Worm (Caenorhabditis elegans) whole organism, young adult: Measurements from ENCODE around the gene F35F10.1.
A peak's percentile ranks its signal among the peaks of the same experiment; 100 is the strongest.

Experiments used
- B0035.1 ChIP-seq: sonication (generic microtip); optimal IDR thresholded peaks from 2 replicates; lab custom pipeline; 2016; ENCODE audit warnings: missing genetic modification characterization, mild to moderate bottlenecking, missing compliant biosample characterization, missing genotype, missing genetic modification reagents
- B0261.1 ChIP-seq: sonication (generic microtip); optimal IDR thresholded peaks from 2 replicates; lab custom pipeline; 2016; ENCODE audit warnings: mild to moderate bottlenecking, missing genetic modification characterization, moderate library complexity, missing compliant biosample characterization
- B0336.3 ChIP-seq: fragments of 200-800 bp; sonication (Bioruptor generic); IDR thresholded peaks from 2 replicates; pipeline ENCODE4 v1.3.6; 2022; ENCODE audit warnings: missing genetic modification characterization, missing compliant biosample characterization
- C17E4.6 ChIP-seq: fragments of 200-800 bp; sonication (Bioruptor generic); IDR thresholded peaks from 2 replicates; pipeline ENCODE4 v1.3.6; 2022; ENCODE audit warnings: missing genetic modification reagents, missing genetic modification characterization, missing compliant biosample characterization
- D2030.7 ChIP-seq: fragments of 200-800 bp; sonication (Bioruptor generic); IDR thresholded peaks from 2 replicates; pipeline ENCODE4 v1.3.6; 2022; ENCODE audit warnings: missing genetic modification reagents, missing genetic modification characterization, missing compliant biosample characterization
- F37B4.10 ChIP-seq: fragments of 200-800 bp; sonication (Bioruptor generic); IDR thresholded peaks from 2 replicates; pipeline ENCODE4 v1.3.6; 2022; ENCODE audit warnings: missing genetic modification characterization, missing compliant biosample characterization
- F39B2.1 ChIP-seq: fragments of 200-800 bp; sonication (Bioruptor generic); IDR thresholded peaks from 2 replicates; pipeline ENCODE4 v1.3.6; 2022; ENCODE audit warnings: missing genetic modification reagents, missing genetic modification characterization, missing compliant biosample characterization
- F55B11.4 ChIP-seq: sonication (generic microtip); optimal IDR thresholded peaks from 2 replicates; lab custom pipeline; 2016; ENCODE audit warnings: missing compliant biosample characterization, missing genetic modification characterization, borderline replicate concordance; ENCODE audit not compliant: insufficient read depth
- K11D2.4 ChIP-seq: fragments of 200-800 bp; sonication (Bioruptor generic); IDR thresholded peaks from 2 replicates; pipeline ENCODE4 v1.3.6; 2022; ENCODE audit warnings: missing genetic modification reagents, missing genetic modification characterization, missing compliant biosample characterization
- T26A5.8 ChIP-seq: sonication (generic microtip); optimal IDR thresholded peaks from 2 replicates; lab custom pipeline; 2016; ENCODE audit warnings: missing genetic modification characterization, missing compliant biosample characterization
- Y79H2A.3 ChIP-seq: fragments of 200-800 bp; sonication (Bioruptor generic); conservative IDR thresholded peaks from 2 replicates; pipeline ENCODE4 v1.3.6; 2022; ENCODE audit warnings: missing genetic modification reagents, missing genetic modification characterization, missing compliant biosample characterization
- akir-1 ChIP-seq: fragments of 200-800 bp; sonication (Bioruptor generic); optimal IDR thresholded peaks from 2 replicates; lab custom pipeline; 2018; ENCODE audit warnings: mild to moderate bottlenecking, missing genetic modification characterization, moderate library complexity, missing compliant biosample characterization
- ama-1 ChIP-seq, 3 experiments: fragments of 150-350 bp in 1 of 3; sonication (generic microtip) in 2 of 3; optimal IDR thresholded peaks; 2 replicates each; lab custom pipeline; 2014 to 2018; ENCODE audit warnings: missing biosample characterization in 2 of 3, missing genetic modification characterization in 2 of 3, missing genetic modification reagents in 2 of 3
- athp-1 ChIP-seq: sonication (generic microtip); optimal IDR thresholded peaks from 2 replicates; lab custom pipeline; 2017; ENCODE audit warnings: mild to moderate bottlenecking, missing genetic modification characterization, missing compliant biosample characterization
- attf-6 ChIP-seq: fragments of 200-800 bp; sonication (Bioruptor generic); IDR thresholded peaks from 2 replicates; pipeline ENCODE4 v1.3.6; 2022; ENCODE audit warnings: missing genetic modification reagents, missing genetic modification characterization, missing compliant biosample characterization
- cebp-2 ChIP-seq: fragments of 200-800 bp; sonication (Bioruptor generic); IDR thresholded peaks from 2 replicates; pipeline ENCODE4 v1.3.6; 2022; ENCODE audit warnings: missing genetic modification characterization, missing compliant biosample characterization
- ceh-27 ChIP-seq: fragments of 200-800 bp; sonication (Bioruptor generic); optimal IDR thresholded peaks from 2 replicates; lab custom pipeline; 2018; ENCODE audit warnings: mild to moderate bottlenecking, missing genetic modification characterization, moderate library complexity, missing compliant biosample characterization
- ceh-40 ChIP-seq: fragments of 200-800 bp; sonication (Bioruptor generic); IDR thresholded peaks from 2 replicates; pipeline ENCODE4 v1.3.6; 2022; ENCODE audit warnings: missing genetic modification characterization, missing compliant biosample characterization
- die-1 ChIP-seq: sonication (generic microtip); optimal IDR thresholded peaks from 2 replicates; lab custom pipeline; 2016; ENCODE audit warnings: missing genotype, mild to moderate bottlenecking, missing genetic modification characterization, missing compliant biosample characterization
- dpl-1 ChIP-seq: fragments of 150-350 bp; optimal IDR thresholded peaks from 2 replicates; lab custom pipeline; 2014; ENCODE audit warnings: missing biosample characterization, missing genetic modification reagents, missing genetic modification characterization
- ekl-4 ChIP-seq: fragments of 200-800 bp; sonication (Bioruptor generic); IDR thresholded peaks from 2 replicates; pipeline ENCODE4 v1.3.6; 2022; ENCODE audit warnings: missing genetic modification reagents, missing genetic modification characterization, missing compliant biosample characterization
- ets-4 ChIP-seq: fragments of 200-800 bp; sonication (Bioruptor generic); optimal IDR thresholded peaks from 2 replicates; lab custom pipeline; 2018; ENCODE audit warnings: mild to moderate bottlenecking, missing genetic modification characterization, missing compliant biosample characterization
- fkh-3 ChIP-seq: sonication (generic microtip); optimal IDR thresholded peaks from 2 replicates; lab custom pipeline; 2016; ENCODE audit warnings: mild to moderate bottlenecking, missing genetic modification characterization, missing compliant biosample characterization
- hlh-12 ChIP-seq: sonication (generic microtip); optimal IDR thresholded peaks from 2 replicates; lab custom pipeline; 2016; ENCODE audit warnings: missing genetic modification characterization, missing compliant biosample characterization
- lin-40 ChIP-seq: sonication (generic microtip); optimal IDR thresholded peaks from 2 replicates; lab custom pipeline; 2016; ENCODE audit warnings: missing genetic modification characterization, mild to moderate bottlenecking, missing compliant biosample characterization, missing genotype, missing genetic modification reagents
- nfyb-1 ChIP-seq: fragments of 200-800 bp; sonication (Bioruptor generic); IDR thresholded peaks from 2 replicates; pipeline ENCODE4 v1.3.6; 2022; ENCODE audit warnings: missing genetic modification reagents, missing genetic modification characterization, missing compliant biosample characterization
- pbrm-1 ChIP-seq: fragments of 200-800 bp; sonication (Bioruptor generic); IDR thresholded peaks from 2 replicates; pipeline ENCODE4 v1.3.6; 2022; ENCODE audit warnings: missing genetic modification reagents, missing genetic modification characterization, missing compliant biosample characterization
- sea-2 ChIP-seq: fragments of 200-800 bp; sonication (Bioruptor generic); IDR thresholded peaks from 2 replicates; pipeline ENCODE4 v1.3.6; 2022; ENCODE audit warnings: missing genetic modification characterization, missing compliant biosample characterization
- somi-1 ChIP-seq: fragments of 200-800 bp; sonication (Bioruptor generic); optimal IDR thresholded peaks from 2 replicates; lab custom pipeline; 2018; ENCODE audit warnings: mild to moderate bottlenecking, missing genetic modification characterization, missing compliant biosample characterization
- tbx-9 ChIP-seq: sonication (generic microtip); optimal IDR thresholded peaks from 2 replicates; lab custom pipeline; 2016; ENCODE audit warnings: borderline replicate concordance, missing genetic modification characterization, inconsistent platforms, missing compliant biosample characterization
- unc-62 ChIP-seq: fragments of 150-350 bp; optimal IDR thresholded peaks from 2 replicates; lab custom pipeline; 2014; ENCODE audit warnings: missing biosample characterization, missing genetic modification reagents, missing genetic modification characterization
- ztf-25 ChIP-seq: fragments of 200-800 bp; sonication (Bioruptor generic); IDR thresholded peaks from 2 replicates; pipeline ENCODE4 v1.3.6; 2022; ENCODE audit warnings: missing genetic modification reagents, missing genetic modification characterization, missing compliant biosample characterization
- ztf-26 ChIP-seq: sonication (generic microtip); optimal IDR thresholded peaks from 2 replicates; lab custom pipeline; 2017; ENCODE audit warnings: missing genetic modification characterization, missing compliant biosample characterization

The F35F10.1 gene

DNA sequence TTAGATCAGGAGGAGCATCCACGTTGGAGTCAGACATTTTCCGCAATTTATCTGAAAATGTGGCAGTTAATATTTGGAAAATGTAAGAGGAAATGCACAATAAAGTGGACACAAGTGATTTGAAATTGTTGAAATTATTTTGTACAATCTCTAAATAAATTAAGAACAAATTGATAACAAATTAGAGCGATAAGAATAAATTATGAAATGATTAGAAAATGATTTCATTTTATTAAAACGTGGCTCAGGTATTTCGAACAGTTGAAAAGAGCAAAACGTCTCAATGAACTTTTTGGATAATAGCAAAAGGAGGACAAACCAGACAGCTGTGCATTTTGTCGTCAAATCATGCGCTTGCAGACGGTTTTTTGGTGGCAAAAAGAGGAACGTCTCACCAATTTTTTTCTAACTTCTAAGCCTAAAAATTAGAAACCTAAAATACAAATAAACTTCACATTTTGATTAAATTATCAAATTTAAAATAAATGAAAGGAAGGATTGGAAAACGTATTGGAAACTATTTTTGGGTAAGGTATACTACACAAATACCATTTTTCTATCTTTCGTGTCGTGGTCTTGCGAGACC, 30.4 kb downstream of the F35F10.1 start, which contains the start of gene fbxa-65:
TSS of gene fbxa-65 (minus strand) at position 51 of the 586 bp plus-strand sequence.
- TF ChIP-seq nfyb-1 (0 out of 2 replicates have a peak, but pooled peaks have one; percentile 45), B0261.1 (tag; lab: Kevin White, UChicago) (no peak), fkh-3 (tag; lab: Kevin White, UChicago) (no peak), unc-62 (GFP tag; lab: Kevin White, UChicago) (no peak), akir-1 (GFP tag; lab: Kevin White, UChicago) (no peak), ama-1 (optimal IDR thresholded peaks at IDR 0.05; lab: Kevin White, UChicago) (no peak), ama-1 (GFP tag; optimal IDR thresholded peaks at IDR 0.05; lab: Kevin White, UChicago) (no peak), hlh-12 (tag; lab: Kevin White, UChicago) (no peak), somi-1 (no peak)

ce11 chrV:3347486-3347885, 31.4 kb downstream of the F35F10.1 start:
- no peak for TF ChIP-seq B0035.1 (tag; lab: Kevin White, UChicago)
- TF ChIP-seq cebp-2 (GFP tag; lab: Robert Waterston, UW): no peak

- TF ChIP-seq ceh-27 (no peak), T26A5.8 (tag; lab: Kevin White, UChicago) (no peak), die-1 (tag; lab: Kevin White, UChicago) (no peak), hlh-12 (tag; lab: Kevin White, UChicago) (no peak), ztf-26 (tag; lab: Kevin White, UChicago) (no peak), B0336.3 (GFP tag; lab: Robert Waterston, UW) (no peak), athp-1 (tag; lab: Kevin White, UChicago) (no peak), sea-2 (no peak), Y79H2A.3 (GFP tag; lab: Robert Waterston, UW) (no peak), ets-4 (GFP tag; lab: Kevin White, UChicago) (no peak), ztf-25 (no peak)
- TF ChIP-seq, all 124 proteins: peak for 0
These were observed 33.8 kb downstream of the F35F10.1 start, which contains the start of gene C17B7.15 for ce11 chrV:3349877-3350276. C17B7.15 (plus strand) TSS chrV:3350177.

ce11 chrV:3351266-3351665, 35.2 kb downstream of the F35F10.1 start, which contains the start of gene str-63:
str-63 (plus strand) TSS chrV:3351566.
- no peak for TF ChIP-seq F37B4.10 (GFP tag; lab: Robert Waterston, UW)
- no peak for TF ChIP-seq lin-40 (tag; lab: Kevin White, UChicago)
- TF ChIP-seq cebp-2 (GFP tag; lab: Robert Waterston, UW): no peak
- no peak for TF ChIP-seq ekl-4 (GFP tag; lab: Robert Waterston, UW)
- no peak for TF ChIP-seq D2030.7 (GFP tag; lab: Robert Waterston, UW)
- no peak for TF ChIP-seq C17E4.6 (GFP tag; lab: Robert Waterston, UW)
- no peak for TF ChIP-seq Y79H2A.3 (GFP tag; lab: Robert Waterston, UW)
- no peak for TF ChIP-seq F55B11.4 (tag; lab: Kevin White, UChicago)
- no peak for TF ChIP-seq dpl-1 (GFP tag; lab: Kevin White, UChicago)
- no peak for TF ChIP-seq attf-6 (GFP tag; lab: Robert Waterston, UW)
- TF ChIP-seq F39B2.1 (GFP tag; lab: Robert Waterston, UW): no peak
- TF ChIP-seq K11D2.4 (GFP tag; lab: Robert Waterston, UW): no peak
- no peak for TF ChIP-seq tbx-9 (tag; lab: Kevin White, UChicago)
- TF ChIP-seq akir-1 (GFP tag; lab: Kevin White, UChicago): no peak
- TF ChIP-seq ceh-40 (GFP tag; lab: Robert Waterston, UW): no peak
- TF ChIP-seq pbrm-1 (GFP tag; lab: Robert Waterston, UW): no peak
- no peak for TF ChIP-seq die-1 (tag; lab: Kevin White, UChicago)
